Worm (Caenorhabditis elegans) whole organism, L1 larva: Measurements from ENCODE around the gene col-184.

Source experiments
- C16A3.4 ChIP-seq: fragments of 150-350 bp; optimal IDR thresholded peaks from 2 replicates; lab custom pipeline; 2014; ENCODE audit warnings: missing biosample characterization, missing genetic modification characterization
- C34B4.2 ChIP-seq: sonication (generic microtip); optimal IDR thresholded peaks from 2 replicates; lab custom pipeline; 2017; ENCODE audit warnings: mild to moderate bottlenecking, missing genetic modification characterization, missing compliant biosample characterization
- F16B12.6 ChIP-seq: fragments of 150-350 bp; optimal IDR thresholded peaks from 2 replicates; lab custom pipeline; 2014; ENCODE audit warnings: missing biosample characterization, missing genetic modification characterization
- Y116A8C.19 ChIP-seq: sonication (generic microtip); optimal IDR thresholded peaks from 2 replicates; lab custom pipeline; 2016; ENCODE audit warnings: missing compliant biosample characterization, missing genetic modification characterization, borderline replicate concordance
- aha-1 ChIP-seq: fragments of 150-350 bp; optimal IDR thresholded peaks from 2 replicates; lab custom pipeline; 2014; ENCODE audit warnings: missing biosample characterization, missing genetic modification characterization
- blmp-1 ChIP-seq: fragments of 150-350 bp; optimal IDR thresholded peaks from 2 replicates; lab custom pipeline; 2014; ENCODE audit warnings: missing biosample characterization, missing genetic modification characterization
- ceh-8 ChIP-seq: fragments of 200-800 bp; sonication (Bioruptor generic); optimal IDR thresholded peaks from 2 replicates; lab custom pipeline; 2018; ENCODE audit warnings: mild to moderate bottlenecking, missing genetic modification characterization, moderate library complexity, missing compliant biosample characterization
- ceh-82 ChIP-seq, 3 experiments: fragments of 150-350 bp in 1 of 3; sonication (generic microtip) in 2 of 3; optimal IDR thresholded peaks; 2 replicates each; lab custom pipeline; 2014 to 2017; ENCODE audit warnings: missing biosample characterization in 3 of 3, missing genetic modification characterization in 3 of 3
- ceh-88 ChIP-seq: fragments of 200-800 bp; sonication (Bioruptor generic); IDR thresholded peaks from 2 replicates; pipeline ENCODE4 v1.3.6; 2022; ENCODE audit warnings: missing genetic modification characterization, missing compliant biosample characterization
- dpl-1 ChIP-seq, 3 experiments: fragments of 150-350 bp in 2 of 3; sonication (generic microtip) in 1 of 3; optimal IDR thresholded peaks; 2 replicates each; lab custom pipeline; 2014 to 2017; ENCODE audit warnings: missing biosample characterization in 3 of 3, missing genetic modification characterization in 3 of 3, missing genetic modification reagents in 3 of 3
- dsc-1 ChIP-seq: sonication (generic microtip); optimal IDR thresholded peaks from 2 replicates; lab custom pipeline; 2016; ENCODE audit warnings: mild to moderate bottlenecking, missing genetic modification characterization, missing compliant biosample characterization
- efl-1 ChIP-seq, 4 experiments: fragments of 150-350 bp; optimal IDR thresholded peaks in 3 of 4; peaks in 1 of 4; 1 replicate in 1 of 4; 2 replicates in 3 of 4; lab custom pipeline; 2014; ENCODE audit warnings: missing biosample characterization in 2 of 4, missing genetic modification characterization in 2 of 4, missing genetic modification reagents in 2 of 4
- egl-13 ChIP-seq: sonication (generic microtip); optimal IDR thresholded peaks from 2 replicates; lab custom pipeline; 2016; ENCODE audit warnings: missing genotype, missing genetic modification reagents, missing genetic modification characterization, missing compliant biosample characterization
- egl-27 ChIP-seq, 2 experiments: fragments of 150-350 bp in 1 of 2; sonication (generic microtip); optimal IDR thresholded peaks; 3 replicates each; lab custom pipeline; 2017 to 2018; ENCODE audit warnings: missing biosample characterization in 2 of 2, missing genetic modification characterization in 2 of 2, missing genetic modification reagents in 2 of 2
- elt-3 ChIP-seq, 6 experiments: fragments of 150-350 bp in 1 of 6; sonication (generic microtip); optimal IDR thresholded peaks; 2 replicates each; lab custom pipeline; 2017 to 2018; ENCODE audit warnings: missing biosample characterization in 6 of 6, missing genetic modification characterization in 6 of 6, inconsistent platforms in 1 of 6
- fkh-10 ChIP-seq: sonication (generic microtip); optimal IDR thresholded peaks from 2 replicates; lab custom pipeline; 2017; ENCODE audit warnings: missing biosample characterization, missing genetic modification reagents, missing genetic modification characterization
- fkh-8 ChIP-seq: sonication (generic microtip); optimal IDR thresholded peaks from 2 replicates; lab custom pipeline; 2016; ENCODE audit warnings: mild to moderate bottlenecking, missing genetic modification characterization, missing compliant biosample characterization
- hlh-17 ChIP-seq: fragments of 200-800 bp; sonication (Bioruptor generic); optimal IDR thresholded peaks from 2 replicates; lab custom pipeline; 2018; ENCODE audit warnings: missing genetic modification characterization, mild to moderate bottlenecking, missing compliant biosample characterization, moderate library complexity, borderline replicate concordance
- hlh-4 ChIP-seq: sonication (generic microtip); optimal IDR thresholded peaks from 2 replicates; lab custom pipeline; 2016; ENCODE audit warnings: mild to moderate bottlenecking, missing genetic modification characterization, missing compliant biosample characterization
- hpl-2 ChIP-seq: fragments of 150-350 bp; optimal IDR thresholded peaks from 2 replicates; lab custom pipeline; 2014; ENCODE audit warnings: missing biosample characterization, missing genetic modification reagents, missing genetic modification characterization
- lin-13 ChIP-seq: fragments of 150-350 bp; optimal IDR thresholded peaks from 2 replicates; lab custom pipeline; 2014; ENCODE audit warnings: missing biosample characterization, missing genetic modification reagents, missing genetic modification characterization
- lir-3 ChIP-seq: sonication (generic microtip); optimal IDR thresholded peaks from 2 replicates; lab custom pipeline; 2016; ENCODE audit warnings: mild to moderate bottlenecking, missing genetic modification characterization, moderate library complexity, missing compliant biosample characterization; ENCODE audit not compliant: poor library complexity
- mdl-1 ChIP-seq, 2 experiments: fragments of 150-350 bp; optimal IDR thresholded peaks; 2 replicates each; lab custom pipeline; 2014 to 2017; ENCODE audit warnings: missing biosample characterization in 2 of 2, missing genetic modification characterization in 2 of 2, inconsistent platforms in 1 of 2
- mep-1 ChIP-seq: fragments of 150-350 bp; optimal IDR thresholded peaks from 2 replicates; lab custom pipeline; 2014; ENCODE audit warnings: missing biosample characterization, missing genetic modification characterization
- nhr-11 ChIP-seq: fragments of 150-350 bp; optimal IDR thresholded peaks from 2 replicates; lab custom pipeline; 2014; ENCODE audit warnings: missing biosample characterization, missing genetic modification characterization
- nhr-12 ChIP-seq: sonication (generic microtip); optimal IDR thresholded peaks from 2 replicates; lab custom pipeline; 2017; ENCODE audit warnings: missing biosample characterization, missing genetic modification characterization
- nhr-19 ChIP-seq: fragments of 200-800 bp; sonication (Bioruptor generic); conservative IDR thresholded peaks from 2 replicates; pipeline ENCODE4 v1.3.6; 2022; ENCODE audit warnings: missing genetic modification characterization, missing compliant biosample characterization
- nhr-237 ChIP-seq: fragments of 150-350 bp; optimal IDR thresholded peaks from 2 replicates; lab custom pipeline; 2014; ENCODE audit warnings: missing biosample characterization, missing genetic modification characterization
- nhr-47 ChIP-seq: sonication (generic microtip); optimal IDR thresholded peaks from 2 replicates; lab custom pipeline; 2016; ENCODE audit warnings: mild to moderate bottlenecking, missing genetic modification characterization, moderate library complexity, missing compliant biosample characterization
- nhr-76 ChIP-seq: sonication (generic microtip); optimal IDR thresholded peaks from 2 replicates; lab custom pipeline; 2017; ENCODE audit warnings: missing biosample characterization, missing genetic modification characterization
- nhr-77 ChIP-seq: fragments of 150-350 bp; optimal IDR thresholded peaks from 2 replicates; lab custom pipeline; 2014; ENCODE audit warnings: missing biosample characterization, missing genetic modification characterization
- nhr-84 ChIP-seq: sonication (generic microtip); optimal IDR thresholded peaks from 2 replicates; lab custom pipeline; 2017; ENCODE audit warnings: missing biosample characterization, missing genetic modification characterization
- nhr-90 ChIP-seq: sonication (generic microtip); optimal IDR thresholded peaks from 2 replicates; lab custom pipeline; 2016; ENCODE audit warnings: mild to moderate bottlenecking, missing genetic modification characterization, missing compliant biosample characterization; ENCODE audit not compliant: poor library complexity
- pag-3 ChIP-seq: sonication (generic microtip); optimal IDR thresholded peaks from 2 replicates; lab custom pipeline; 2017; ENCODE audit warnings: missing genetic modification characterization, mild to moderate bottlenecking, missing compliant biosample characterization, antibody characterized with exemption, borderline replicate concordance; ENCODE audit not compliant: insufficient read depth
- pqm-1 ChIP-seq: sonication (generic microtip); optimal IDR thresholded peaks from 3 replicates; lab custom pipeline; 2017; ENCODE audit warnings: missing biosample characterization, missing genetic modification characterization
- rnt-1 ChIP-seq: sonication (generic microtip); optimal IDR thresholded peaks from 2 replicates; lab custom pipeline; 2016; ENCODE audit warnings: mild to moderate bottlenecking, missing genetic modification characterization, moderate library complexity, missing compliant biosample characterization
- snpc-4 ChIP-seq: fragments of 150-350 bp; optimal IDR thresholded peaks from 2 replicates; lab custom pipeline; 2014; ENCODE audit warnings: missing biosample characterization, missing genetic modification characterization
- snu-23 ChIP-seq: sonication (generic microtip); optimal IDR thresholded peaks from 2 replicates; lab custom pipeline; 2016; ENCODE audit warnings: missing genetic modification characterization, missing compliant biosample characterization
- sup-37 ChIP-seq: fragments of 200-800 bp; sonication (Bioruptor generic); optimal IDR thresholded peaks from 2 replicates; lab custom pipeline; 2018; ENCODE audit warnings: mild to moderate bottlenecking, missing genetic modification characterization, missing compliant biosample characterization
- swsn-7 ChIP-seq: sonication (generic microtip); optimal IDR thresholded peaks from 2 replicates; lab custom pipeline; 2016; ENCODE audit warnings: missing genetic modification characterization, missing compliant biosample characterization
- tbx-2 ChIP-seq: sonication (generic microtip); optimal IDR thresholded peaks from 2 replicates; lab custom pipeline; 2016; ENCODE audit warnings: missing genetic modification characterization, missing compliant biosample characterization
- tlp-1 ChIP-seq: fragments of 150-350 bp; optimal IDR thresholded peaks from 2 replicates; lab custom pipeline; 2014; ENCODE audit warnings: missing biosample characterization, missing genetic modification characterization
- unc-130 ChIP-seq: fragments of 150-350 bp; optimal IDR thresholded peaks from 2 replicates; lab custom pipeline; 2017; ENCODE audit warnings: missing biosample characterization, missing genetic modification characterization, inconsistent platforms
- unc-30 ChIP-seq: sonication (generic microtip); optimal IDR thresholded peaks from 2 replicates; lab custom pipeline; 2017; ENCODE audit warnings: missing biosample characterization, missing genetic modification characterization
- unc-62 ChIP-seq: fragments of 150-350 bp; optimal IDR thresholded peaks from 2 replicates; lab custom pipeline; 2014; ENCODE audit warnings: missing biosample characterization, missing genetic modification reagents, missing genetic modification characterization
- unc-98 ChIP-seq: fragments of 200-800 bp; sonication (Bioruptor generic); IDR thresholded peaks from 2 replicates; pipeline ENCODE4 v1.3.6; 2022; ENCODE audit warnings: missing genetic modification characterization, missing compliant biosample characterization
- vab-15 ChIP-seq: sonication (generic microtip); optimal IDR thresholded peaks from 2 replicates; lab custom pipeline; 2017; ENCODE audit warnings: missing genotype, mild to moderate bottlenecking, missing genetic modification characterization, missing compliant biosample characterization
- ztf-4 ChIP-seq: fragments of 150-350 bp; optimal IDR thresholded peaks from 2 replicates; lab custom pipeline; 2014; ENCODE audit warnings: missing biosample characterization, missing genetic modification characterization

The col-184 gene

ce11 chrX:13514384-13514783 is 45.1 kb downstream of the col-184 start (continued):
- peak; percentile 27 for TF ChIP-seq blmp-1 (tag; lab: Kevin White, UChicago)
- peak; percentile 89 for TF ChIP-seq swsn-7
- no peak for TF ChIP-seq nhr-84
- peak; percentile 82 for TF ChIP-seq fkh-8 (tag; lab: Kevin White, UChicago)

ce11 chrX:13518861-13519713 is 49.8 kb downstream of the col-184 start, which contains the start of the genes cdk-4 and F18H3.1:
TSS of gene cdk-4 (minus strand) at chrX:13518911.
TSS of gene F18H3.1 (plus strand) at chrX:13519663.
- TF ChIP-seq unc-98 (no peak), egl-27 (tag; optimal IDR thresholded peaks at IDR 0.05; lab: Kevin White, UChicago) (peak in 1 of 2 experiments; percentile 48), dpl-1 (GFP tag; optimal IDR thresholded peaks at IDR 0.05; lab: Kevin White, UChicago) (peak in 1 of 3 experiments; percentile 9), pqm-1 (tag; lab: Kevin White, UChicago) (no peak), F16B12.6 (no peak), tbx-2 (peak; percentile 36), lin-13 (peak; percentile 34), Y116A8C.19 (tag; lab: Kevin White, UChicago) (no peak), pag-3 (tag; lab: Kevin White, UChicago) (no peak), mdl-1 (tag; optimal IDR thresholded peaks at IDR 0.05; lab: Kevin White, UChicago) (no peak), elt-3 (tag; optimal IDR thresholded peaks at IDR 0.05; lab: Kevin White, UChicago) (no peak), nhr-84 (no peak), nhr-76 (no peak), nhr-11 (tag; lab: Kevin White, UChicago) (no peak), rnt-1 (peak; percentile 30), swsn-7 (no peak), nhr-90 (peak; percentile 9), C16A3.4 (peak; percentile 21), ceh-8 (GFP tag; lab: Kevin White, UChicago) (no peak), nhr-19 (GFP tag; lab: Robert Waterston, UW) (no peak), hlh-17 (GFP tag; lab: Kevin White, UChicago) (no peak), ceh-88 (GFP tag; lab: Robert Waterston, UW) (no peak), unc-130 (no peak), snpc-4 (tag; lab: Kevin White, UChicago) (peak; percentile 14), snu-23 (GFP tag; lab: Kevin White, UChicago) (peak; percentile 45), nhr-237 (tag; lab: Kevin White, UChicago) (no peak), tlp-1 (tag; lab: Kevin White, UChicago) (no peak), mep-1 (tag; lab: Kevin White, UChicago) (peak; percentile 34), lir-3 (tag; lab: Kevin White, UChicago) (no peak), fkh-8 (tag; lab: Kevin White, UChicago) (peak; percentile 34), C34B4.2 (tag; lab: Kevin White, UChicago) (no peak), nhr-77 (peak; percentile 11), efl-1 (optimal IDR thresholded peaks at IDR 0.05; lab: Kevin White, UChicago) (no peak), efl-1 (GFP tag; optimal IDR thresholded peaks at IDR 0.05 in 1 of 2; lab: Kevin White, UChicago) (peak in 1 of 2 experiments; percentile 33), ceh-82 (tag; optimal IDR thresholded peaks at IDR 0.05; lab: Kevin White, UChicago) (peak in 1 of 3 experiments; percentile 52), vab-15 (no peak), ztf-4 (tag; lab: Kevin White, UChicago) (no peak), aha-1 (tag; lab: Kevin White, UChicago) (no peak), nhr-12 (no peak), egl-13 (tag; lab: Kevin White, UChicago) (no peak), hpl-2 (GFP tag; lab: Kevin White, UChicago) (no peak), unc-62 (no peak), unc-30 (tag; lab: Kevin White, UChicago) (no peak), nhr-47 (tag; lab: Kevin White, UChicago) (peak; percentile 30), dsc-1 (tag; lab: Kevin White, UChicago) (peak; percentile 17), fkh-10 (GFP tag; lab: Kevin White, UChicago) (no peak), sup-37 (no peak), hlh-4 (tag; lab: Kevin White, UChicago) (no peak)
